Fruit fly (Drosophila melanogaster): ENCODE results near the gene CG3603.

The CG3603 gene

dm6 chrX:2947545-2948072 is at the start of gene CG3603:
Gene CG3603, plus strand, starts transcription at chrX:2948034.
- TF ChIP-seq usp (GFP tag; optimal IDR thresholded peaks at IDR 0.05) (no peak), jim (GFP tag; optimal IDR thresholded peaks at IDR 0.05) (no peak), ey (GFP tag; optimal IDR thresholded peaks at IDR 0.05) (no peak), lola (GFP tag; optimal IDR thresholded peaks at IDR 0.05) (no peak), rgr (GFP tag; optimal IDR thresholded peaks at IDR 0.05) (peak; percentile 53), Hnf4 (GFP tag; optimal IDR thresholded peaks at IDR 0.05) (peak; percentile 96), CrebA (GFP tag; optimal IDR thresholded peaks at IDR 0.05; ENCODE audit: borderline replicate concordance) (peak; percentile 86), fru (GFP tag; optimal IDR thresholded peaks at IDR 0.05) (peak; percentile 31), Myc (optimal IDR thresholded peaks at IDR 0.05) (peak; percentile 38), foxo (GFP tag; optimal IDR thresholded peaks at IDR 0.05) (peak in 1 of 2 experiments; percentile 11), Sp1 (GFP tag; optimal IDR thresholded peaks at IDR 0.05) (peak; percentile 50), dmrt93B (GFP tag; optimal IDR thresholded peaks at IDR 0.05) (peak; percentile 49), h (GFP tag; optimal IDR thresholded peaks at IDR 0.05) (peak; percentile 29), CG9705 (GFP tag; optimal IDR thresholded peaks at IDR 0.05) (peak; percentile 42), brk (GFP tag; optimal IDR thresholded peaks at IDR 0.05) (peak; percentile 20), Rel (GFP tag; optimal IDR thresholded peaks at IDR 0.05) (peak; percentile 44), Rel (tag; optimal IDR thresholded peaks at IDR 0.05) (no peak), HLH106 (tag; optimal IDR thresholded peaks at IDR 0.05) (peak; percentile 18)

- TF ChIP-seq lola (GFP tag; optimal IDR thresholded peaks at IDR 0.05) (no peak), brk (GFP tag; optimal IDR thresholded peaks at IDR 0.05) (no peak), woc (GFP tag; optimal IDR thresholded peaks at IDR 0.05) (no peak), dmrt93B (GFP tag; optimal IDR thresholded peaks at IDR 0.05) (peak; percentile 39), h (GFP tag; optimal IDR thresholded peaks at IDR 0.05) (peak; percentile 45), dsf (GFP tag; optimal IDR thresholded peaks at IDR 0.05; ENCODE audit: borderline replicate concordance) (no peak), fru (GFP tag; optimal IDR thresholded peaks at IDR 0.05) (no peak), N (GFP tag; optimal IDR thresholded peaks at IDR 0.05) (no peak), Hr83 (GFP tag; optimal IDR thresholded peaks at IDR 0.05; ENCODE audit: poor library complexity, severe bottlenecking) (no peak), rgr (GFP tag; optimal IDR thresholded peaks at IDR 0.05) (peak; percentile 14), OdsH (GFP tag; optimal IDR thresholded peaks at IDR 0.05) (peak; percentile 0), sage (GFP tag; optimal IDR thresholded peaks at IDR 0.05) (no peak), Dfd (GFP tag; optimal IDR thresholded peaks at IDR 0.05) (peak; percentile 92), ey (GFP tag; optimal IDR thresholded peaks at IDR 0.05) (peak; percentile 37), Sp1 (GFP tag; optimal IDR thresholded peaks at IDR 0.05) (peak; percentile 3), br (GFP tag; optimal IDR thresholded peaks at IDR 0.05) (peak; percentile 28), sv (GFP tag; optimal IDR thresholded peaks at IDR 0.05) (no peak), HLH106 (tag; optimal IDR thresholded peaks at IDR 0.05) (peak; percentile 53)
These were observed 40.6 kb upstream of the CG3603 start for dm6 chrX:2907105-2907694.

DNA sequence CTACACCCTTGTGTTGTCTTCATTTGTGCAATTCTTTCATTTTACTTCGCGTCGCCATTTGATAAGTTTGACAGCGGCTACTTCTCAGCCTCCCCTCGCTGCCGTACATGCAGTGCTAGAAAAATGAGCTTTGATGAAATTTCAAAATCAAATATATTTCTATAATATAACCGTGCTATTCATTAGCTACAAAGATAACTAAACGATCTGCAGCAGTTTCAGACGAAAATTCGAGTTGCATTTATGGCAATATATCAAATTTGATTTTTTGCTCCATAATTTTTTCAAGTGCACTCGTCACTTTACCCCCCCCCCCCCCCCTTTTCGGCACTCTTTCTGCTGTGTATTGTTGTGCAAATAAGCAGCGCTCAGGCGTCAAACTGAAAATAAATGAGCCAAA is 35.3 kb upstream of the CG3603 start:
- TF ChIP-seq Hr78 (GFP tag; optimal IDR thresholded peaks at IDR 0.05) (no peak), Sp1 (GFP tag; optimal IDR thresholded peaks at IDR 0.05) (no peak), Hnf4 (GFP tag; optimal IDR thresholded peaks at IDR 0.05) (no peak), dl (GFP tag; optimal IDR thresholded peaks at IDR 0.05; ENCODE audit: insufficient read depth in 1 of 2, partially characterized antibody in 2 of 2) (no peak), N (GFP tag; optimal IDR thresholded peaks at IDR 0.05) (no peak), rgr (GFP tag; optimal IDR thresholded peaks at IDR 0.05) (no peak), Dfd (GFP tag; optimal IDR thresholded peaks at IDR 0.05) (peak; percentile 50), br (GFP tag; optimal IDR thresholded peaks at IDR 0.05) (no peak)

- TF ChIP-seq CG9705 (GFP tag; optimal IDR thresholded peaks at IDR 0.05) (no peak), fru (GFP tag; optimal IDR thresholded peaks at IDR 0.05) (no peak), Hr83 (GFP tag; optimal IDR thresholded peaks at IDR 0.05; ENCODE audit: poor library complexity, severe bottlenecking) (no peak), Rel (GFP tag; optimal IDR thresholded peaks at IDR 0.05) (no peak), Rel (tag; optimal IDR thresholded peaks at IDR 0.05) (no peak), tai (GFP tag; optimal IDR thresholded peaks at IDR 0.05) (no peak), lola (GFP tag; optimal IDR thresholded peaks at IDR 0.05) (no peak)
These were observed 33.7 kb upstream of the CG3603 start for dm6 chrX:2914091-2914490.

- no peak for TF ChIP-seq CG9705 (GFP tag; optimal IDR thresholded peaks at IDR 0.05)
- TF ChIP-seq dmrt93B (GFP tag; optimal IDR thresholded peaks at IDR 0.05), result no peak
- no peak for TF ChIP-seq dl (GFP tag; optimal IDR thresholded peaks at IDR 0.05; ENCODE audit: insufficient read depth in 1 of 2, partially characterized antibody in 2 of 2)
- no peak for TF ChIP-seq foxo (GFP tag; optimal IDR thresholded peaks at IDR 0.05)
- TF ChIP-seq fru (GFP tag; optimal IDR thresholded peaks at IDR 0.05), result no peak
- TF ChIP-seq Jra (GFP tag; optimal IDR thresholded peaks at IDR 0.05), result no peak
- no peak for TF ChIP-seq brk (GFP tag; optimal IDR thresholded peaks at IDR 0.05)
- TF ChIP-seq br (GFP tag; optimal IDR thresholded peaks at IDR 0.05), result no peak
These were observed 32.7 kb upstream of the CG3603 start for dm6 chrX:2915108-2915507.
